Fruit fly (Drosophila melanogaster) whole organism, embryonic: ENCODE data around the gene CG13248.

Source experiments
- Adf1 ChIP-seq: fragments of 200-800 bp; sonication (Bioruptor generic); IDR thresholded peaks from 2 replicates; pipeline ENCODE4 v1.3.6; 2022; ENCODE audit warnings: missing biosample characterization, missing genetic modification characterization
- Bdp1 ChIP-seq: fragments of 200-800 bp; sonication (Bioruptor generic); optimal IDR thresholded peaks from 3 replicates; lab custom pipeline; 2016; ENCODE audit warnings: missing biosample characterization, missing genetic modification characterization
- CG10274 ChIP-seq: fragments of 200-800 bp; sonication (Bioruptor generic); optimal IDR thresholded peaks from 3 replicates; lab custom pipeline; 2017; ENCODE audit warnings: missing biosample characterization, mild to moderate bottlenecking, missing genetic modification characterization
- CG10366 ChIP-seq: fragments of 200-800 bp; sonication (Bioruptor generic); IDR thresholded peaks from 2 replicates; pipeline ENCODE4 v1.3.6; 2022; ENCODE audit warnings: missing biosample characterization, missing genetic modification characterization
- CG12219 ChIP-seq: fragments of 200-800 bp; sonication (Bioruptor generic); optimal IDR thresholded peaks from 3 replicates; lab custom pipeline; 2018; ENCODE audit warnings: missing biosample characterization, mild to moderate bottlenecking, missing genetic modification characterization
- CG13775 ChIP-seq: fragments of 200-800 bp; sonication (Bioruptor generic); optimal IDR thresholded peaks from 3 replicates; lab custom pipeline; 2017; ENCODE audit warnings: missing biosample characterization, mild to moderate bottlenecking, missing genetic modification characterization
- CG14050 ChIP-seq: fragments of 200-800 bp; sonication (Bioruptor generic); IDR thresholded peaks from 3 replicates; pipeline ENCODE4 v1.3.6; 2022; ENCODE audit warnings: missing biosample characterization, missing genetic modification characterization
- CG16779 ChIP-seq: fragments of 200-800 bp; sonication (Bioruptor generic); IDR thresholded peaks from 2 replicates; pipeline ENCODE4 v1.3.6; 2022; ENCODE audit warnings: missing biosample characterization, missing genetic modification characterization
- CG17328 ChIP-seq: fragments of 200-800 bp; sonication (Bioruptor generic); IDR thresholded peaks from 2 replicates; pipeline ENCODE4 v1.3.6; 2022; ENCODE audit warnings: missing biosample characterization, missing genetic modification characterization
- CG1832 ChIP-seq: fragments of 200-800 bp; sonication (Bioruptor generic); optimal IDR thresholded peaks from 2 replicates; lab custom pipeline; 2017; ENCODE audit warnings: missing biosample characterization, mild to moderate bottlenecking, missing genetic modification characterization, inconsistent platforms
- CG18599 ChIP-seq: fragments of 200-800 bp; sonication (Bioruptor generic); optimal IDR thresholded peaks from 3 replicates; lab custom pipeline; 2017; ENCODE audit warnings: missing biosample characterization, missing genetic modification characterization, mild to moderate bottlenecking, moderate library complexity, missing genetic modification reagents
- CG2199 ChIP-seq: fragments of 200-800 bp; sonication (Bioruptor generic); IDR thresholded peaks from 3 replicates; pipeline ENCODE4 v1.3.6; 2022; ENCODE audit warnings: missing biosample characterization, missing genetic modification characterization
- CG2678 ChIP-seq: fragments of 200-800 bp; sonication (Bioruptor generic); optimal IDR thresholded peaks from 3 replicates; lab custom pipeline; 2019; ENCODE audit warnings: missing biosample characterization, mild to moderate bottlenecking, missing genetic modification characterization, moderate library complexity
- CG32532 ChIP-seq: fragments of 200-800 bp; sonication (Bioruptor generic); IDR thresholded peaks from 2 replicates; pipeline ENCODE4 v1.3.6; 2022; ENCODE audit warnings: missing biosample characterization, missing genetic modification characterization
- CG34224 ChIP-seq: fragments of 200-800 bp; sonication (Bioruptor generic); IDR thresholded peaks from 3 replicates; pipeline ENCODE4 v1.3.6; 2022; ENCODE audit warnings: missing biosample characterization, missing genetic modification characterization; ENCODE audit not compliant: partially characterized antibody
- CG3995 ChIP-seq: fragments of 200-800 bp; sonication (Bioruptor generic); optimal IDR thresholded peaks from 3 replicates; lab custom pipeline; 2016; ENCODE audit warnings: missing biosample characterization, missing genetic modification characterization
- CG43689 ChIP-seq: fragments of 200-800 bp; sonication (Bioruptor generic); IDR thresholded peaks from 2 replicates; pipeline ENCODE4 v1.3.6; 2022; ENCODE audit warnings: missing biosample characterization, missing genetic modification characterization
- CG6683 ChIP-seq: fragments of 200-800 bp; sonication (Bioruptor generic); optimal IDR thresholded peaks from 2 replicates; lab custom pipeline; 2017; ENCODE audit warnings: missing biosample characterization, mild to moderate bottlenecking, missing genetic modification characterization, missing genetic modification reagents
- CG6791 ChIP-seq: fragments of 200-800 bp; sonication (Bioruptor generic); IDR thresholded peaks from 3 replicates; pipeline ENCODE4 v1.3.6; 2022; ENCODE audit warnings: missing biosample characterization, missing genetic modification characterization; ENCODE audit not compliant: partially characterized antibody
- CG8281 ChIP-seq: fragments of 200-800 bp; sonication (Bioruptor generic); optimal IDR thresholded peaks from 2 replicates; lab custom pipeline; 2018; ENCODE audit warnings: missing biosample characterization, mild to moderate bottlenecking, missing genetic modification characterization, moderate library complexity
- CG9609 ChIP-seq: fragments of 200-800 bp; sonication (Bioruptor generic); optimal IDR thresholded peaks from 3 replicates; lab custom pipeline; 2016; ENCODE audit warnings: missing biosample characterization, missing genetic modification characterization
- CG9797 ChIP-seq: fragments of 200-800 bp; sonication (Bioruptor generic); optimal IDR thresholded peaks from 3 replicates; lab custom pipeline; 2018; ENCODE audit warnings: missing biosample characterization, mild to moderate bottlenecking, missing genetic modification characterization
- CG9817 ChIP-seq: fragments of 200-800 bp; sonication (Bioruptor generic); optimal IDR thresholded peaks from 2 replicates; lab custom pipeline; 2018; ENCODE audit warnings: missing biosample characterization, mild to moderate bottlenecking, missing genetic modification characterization, moderate library complexity
- CG9932 ChIP-seq: fragments of 200-800 bp; sonication (Bioruptor generic); IDR thresholded peaks from 2 replicates; pipeline ENCODE4 v1.3.6; 2022; ENCODE audit warnings: missing biosample characterization, missing genetic modification characterization
- Dip3 ChIP-seq: fragments of 200-800 bp; sonication (Bioruptor generic); optimal IDR thresholded peaks from 3 replicates; lab custom pipeline; 2016; ENCODE audit warnings: missing biosample characterization, missing genetic modification characterization
- Eip74EF ChIP-seq, 2 experiments: fragments of 200-800 bp in 1 of 2; fragments of >200 bp in 1 of 2; sonication (Bioruptor generic) in 1 of 2; optimal IDR thresholded peaks; 2 replicates each; lab custom pipeline; 2017 to 2019; ENCODE audit warnings: missing biosample characterization in 2 of 2, missing genetic modification characterization in 2 of 2, mild to moderate bottlenecking in 1 of 2, moderate library complexity in 1 of 2
- Hsf ChIP-seq: fragments of 200-800 bp; sonication (Bioruptor generic); optimal IDR thresholded peaks from 3 replicates; lab custom pipeline; 2016; ENCODE audit warnings: missing biosample characterization, missing genetic modification characterization
- MBD-R2 ChIP-seq: fragments of 200-800 bp; sonication (Bioruptor generic); IDR thresholded peaks from 2 replicates; pipeline ENCODE4 v1.3.6; 2022; ENCODE audit warnings: missing biosample characterization, missing genetic modification characterization
- NC2β ChIP-seq: fragments of 200-800 bp; sonication (Bioruptor generic); optimal IDR thresholded peaks from 2 replicates; lab custom pipeline; 2016; ENCODE audit warnings: missing biosample characterization, missing genetic modification characterization
- Sry-β ChIP-seq: fragments of 200-800 bp; sonication (Bioruptor generic); optimal IDR thresholded peaks from 2 replicates; lab custom pipeline; 2018; ENCODE audit warnings: missing biosample characterization, mild to moderate bottlenecking, missing genetic modification characterization, moderate library complexity
- Trl ChIP-seq, 3 experiments: fragments of >200 bp in 2 of 3; fragments of 200-800 bp in 1 of 3; sonication (Bioruptor generic) in 1 of 3; optimal IDR thresholded peaks; 2 replicates in 1 of 3; 3 replicates in 2 of 3; lab custom pipeline; 2016 to 2017; ENCODE audit warnings: missing biosample characterization in 1 of 3, missing genetic modification characterization in 1 of 3
- ap ChIP-seq: fragments of 200-800 bp; sonication (Bioruptor generic); IDR thresholded peaks from 2 replicates; pipeline ENCODE4 v1.3.6; 2022; ENCODE audit warnings: missing biosample characterization, missing genetic modification characterization
- cato ChIP-seq: fragments of 200-800 bp; sonication (Bioruptor generic); optimal IDR thresholded peaks from 2 replicates; lab custom pipeline; 2016; ENCODE audit warnings: missing biosample characterization, missing genetic modification characterization, borderline replicate concordance
- crp ChIP-seq, 2 experiments: fragments of 200-800 bp; sonication (Bioruptor generic); optimal IDR thresholded peaks; 2 replicates in 1 of 2; 3 replicates in 1 of 2; lab custom pipeline; 2017; ENCODE audit warnings: missing biosample characterization in 2 of 2, missing genetic modification characterization in 2 of 2, mild to moderate bottlenecking in 1 of 2, moderate library complexity in 1 of 2
- exex ChIP-seq: fragments of 200-800 bp; sonication (Bioruptor generic); optimal IDR thresholded peaks from 4 replicates; lab custom pipeline; 2018; ENCODE audit warnings: missing biosample characterization, mild to moderate bottlenecking, missing genetic modification characterization, moderate library complexity
- fd102C ChIP-seq: fragments of 200-800 bp; sonication (Bioruptor generic); optimal IDR thresholded peaks from 2 replicates; lab custom pipeline; 2018; ENCODE audit warnings: missing biosample characterization, mild to moderate bottlenecking, missing genetic modification characterization, moderate library complexity
- ftz-f1 ChIP-seq: fragments of 200-800 bp; sonication (Bioruptor generic); optimal IDR thresholded peaks from 2 replicates; lab custom pipeline; 2016; ENCODE audit warnings: missing biosample characterization, missing genetic modification characterization
- h ChIP-seq: fragments of >200 bp; optimal IDR thresholded peaks from 2 replicates; lab custom pipeline; 2017
- hb ChIP-seq: fragments of 200-800 bp; sonication (Bioruptor generic); IDR thresholded peaks from 3 replicates; pipeline ENCODE4 v1.3.6; 2022; ENCODE audit warnings: missing biosample characterization, missing genetic modification characterization; ENCODE audit not compliant: partially characterized antibody
- nerfin-1 ChIP-seq: fragments of 200-800 bp; sonication (Bioruptor generic); optimal IDR thresholded peaks from 3 replicates; lab custom pipeline; 2019; ENCODE audit warnings: missing biosample characterization, mild to moderate bottlenecking, missing genetic modification characterization, moderate library complexity
- nom ChIP-seq: fragments of 200-800 bp; sonication (Bioruptor generic); optimal IDR thresholded peaks from 2 replicates; lab custom pipeline; 2017; ENCODE audit warnings: missing biosample characterization, missing genetic modification characterization, mild to moderate bottlenecking, moderate library complexity, missing genetic modification reagents
- onecut ChIP-seq: fragments of 200-800 bp; sonication (Bioruptor generic); IDR thresholded peaks from 2 replicates; pipeline ENCODE4 v1.3.6; 2022; ENCODE audit warnings: missing biosample characterization, missing genetic modification characterization
- org-1 ChIP-seq: fragments of 200-800 bp; sonication (Bioruptor generic); optimal IDR thresholded peaks from 2 replicates; lab custom pipeline; 2017; ENCODE audit warnings: missing biosample characterization, missing genetic modification characterization
- pan ChIP-seq, 4 experiments: fragments of >200 bp in 3 of 4; fragments of 200-800 bp in 1 of 4; sonication (Bioruptor generic) in 1 of 4; optimal IDR thresholded peaks in 3 of 4; IDR thresholded peaks in 1 of 4; 2 replicates each; pipeline versions ENCODE4 v1.3.6 to Lab custom; 2017 to 2022; ENCODE audit warnings: missing biosample characterization in 2 of 4, missing genetic modification characterization in 2 of 4, mixed read lengths in 1 of 4
- pum ChIP-seq: fragments of 200-800 bp; sonication (Bioruptor generic); optimal IDR thresholded peaks from 2 replicates; lab custom pipeline; 2016; ENCODE audit warnings: missing biosample characterization, missing genetic modification characterization
- pzg ChIP-seq: fragments of 200-800 bp; sonication (Bioruptor generic); optimal IDR thresholded peaks from 3 replicates; lab custom pipeline; 2018; ENCODE audit warnings: missing biosample characterization, mild to moderate bottlenecking, missing genetic modification characterization, moderate library complexity
- toy ChIP-seq: fragments of 200-800 bp; sonication (Bioruptor generic); IDR thresholded peaks from 2 replicates; pipeline ENCODE4 v1.3.6; 2022; ENCODE audit warnings: missing biosample characterization, missing genetic modification characterization
- yki ChIP-seq: fragments of >200 bp; optimal IDR thresholded peaks from 3 replicates; lab custom pipeline; 2018

Gene CG13248

DNA sequence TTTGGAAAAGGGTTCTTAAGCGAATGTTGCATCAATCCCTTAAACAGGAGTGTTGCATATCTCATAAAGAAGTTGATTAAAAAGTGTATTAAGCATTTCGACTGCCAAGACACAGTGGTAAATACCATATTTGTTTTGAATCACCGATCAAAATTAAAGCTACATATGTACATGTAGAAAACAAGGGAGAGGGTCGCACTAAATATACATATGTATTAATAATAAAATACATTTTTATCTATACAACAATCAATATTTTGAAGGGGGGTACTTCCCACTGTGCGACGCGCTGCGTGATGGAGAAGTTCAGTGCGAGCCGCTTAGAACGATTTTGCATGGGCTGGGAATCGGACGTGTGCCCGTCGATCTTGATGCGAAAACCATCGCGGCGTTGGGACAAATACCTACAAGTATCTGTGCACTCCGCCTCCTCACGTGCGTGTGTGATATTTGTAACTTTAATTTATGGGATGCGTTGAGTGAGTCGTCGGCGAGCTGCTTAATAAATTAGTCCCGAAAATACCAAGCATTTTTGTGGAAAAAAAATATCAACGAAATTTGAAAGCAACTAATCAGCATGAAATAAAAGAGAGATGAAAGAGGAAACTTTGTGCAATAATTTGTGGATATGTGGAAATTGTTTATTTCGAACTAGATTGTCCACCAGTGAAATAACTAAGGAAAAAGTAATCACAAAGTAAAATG, 34.6 kb upstream of the CG13248 start (continued):
- TF ChIP-seq CG2199 (peak; percentile 95), pan (optimal IDR thresholded peaks at IDR 0.05; lab: Kevin White, UChicago) (no peak), pan (GFP tag; optimal IDR thresholded peaks at IDR 0.05 in 1 of 2, IDR thresholded peaks at IDR 0.05 in 1 of 2) (peak in 1 of 2 experiments; percentile 94), CG8281 (tag; lab: Kevin White, UChicago) (peak; percentile 57), CG18599 (GFP tag; lab: Kevin White, UChicago) (peak; percentile 87), org-1 (GFP tag; lab: Kevin White, UChicago) (peak; percentile 74), pum (no peak), NC2β (GFP tag; lab: Kevin White, UChicago) (peak; percentile 26), CG34224 (no peak), nom (peak; percentile 33), ftz-f1 (GFP tag; lab: Kevin White, UChicago) (peak; percentile 3), Bdp1 (GFP tag; lab: Kevin White, UChicago) (peak; percentile 27), CG32532 (GFP tag; lab: Robert Waterston, UW) (peak; percentile 93), CG9817 (tag; lab: Kevin White, UChicago) (peak; percentile 69), pzg (peak; percentile 0), exex (peak; percentile 17), CG43689 (GFP tag; lab: Robert Waterston, UW) (peak; percentile 76), Eip74EF (GFP tag; optimal IDR thresholded peaks at IDR 0.05; lab: Kevin White, UChicago) (peak in 1 of 2 experiments; percentile 78), CG2678 (tag; lab: Kevin White, UChicago) (peak; percentile 89), CG3995 (GFP tag; lab: Kevin White, UChicago) (no peak), CG9609 (GFP tag; lab: Kevin White, UChicago) (peak; percentile 37), CG10274 (peak; percentile 52), crp (GFP tag; optimal IDR thresholded peaks at IDR 0.05; lab: Kevin White, UChicago) (peak in 1 of 2 experiments; percentile 27), CG10366 (GFP tag; lab: Robert Waterston, UW) (peak; percentile 90), CG13775 (GFP tag; lab: Kevin White, UChicago) (peak; percentile 79), h (no peak), CG1832 (GFP tag; lab: Kevin White, UChicago) (no peak), CG14050 (GFP tag; lab: Robert Waterston, UW) (peak; percentile 87), CG16779 (peak; percentile 61; the same call in 1 of the 2 replicates), yki (lab: Kevin White, UChicago) (no peak), CG6683 (GFP tag; lab: Kevin White, UChicago) (peak; percentile 68), ap (GFP tag; lab: Robert Waterston, UW) (peak; percentile 84), toy (GFP tag; lab: Robert Waterston, UW) (peak; percentile 86), Hsf (GFP tag; lab: Kevin White, UChicago) (peak; percentile 58), MBD-R2 (GFP tag; lab: Robert Waterston, UW) (peak; percentile 80), nerfin-1 (peak; percentile 68), CG6791 (GFP tag; lab: Robert Waterston, UW) (peak; percentile 63), hb (GFP tag; lab: Robert Waterston, UW) (0 out of 3 replicates have a peak, but pooled peaks have one; percentile 15), CG9932 (peak; percentile 82), Trl (optimal IDR thresholded peaks at IDR 0.05; lab: Kevin White, UChicago) (no peak), Trl (GFP tag; optimal IDR thresholded peaks at IDR 0.05; lab: Kevin White, UChicago) (no peak), onecut (GFP tag; lab: Robert Waterston, UW) (peak; percentile 75), Dip3 (GFP tag; lab: Kevin White, UChicago) (peak; percentile 9), CG12219 (GFP tag; lab: Kevin White, UChicago) (peak; percentile 83), fd102C (GFP tag; lab: Kevin White, UChicago) (no peak), Sry-β (GFP tag; lab: Kevin White, UChicago) (no peak), Adf1 (GFP tag; lab: Robert Waterston, UW) (peak; percentile 54), CG17328 (GFP tag; lab: Robert Waterston, UW) (peak; percentile 94), cato (peak; percentile 64), CG9797 (GFP tag; lab: Kevin White, UChicago) (no peak)
